Fruit fly (Drosophila melanogaster) whole organism, embryonic: Measurements from ENCODE around the gene CG15461.
A peak's percentile ranks its signal among the peaks of the same experiment; 100 is the strongest.

Source experiments
- Aef1 ChIP-seq: fragments of 200-800 bp; sonication (Bioruptor generic); IDR thresholded peaks from 3 replicates; pipeline ENCODE4 v1.3.6; 2022; ENCODE audit warnings: missing biosample characterization, missing genetic modification characterization
- Antp ChIP-seq: fragments of 200-800 bp; sonication (Bioruptor generic); optimal IDR thresholded peaks from 3 replicates; lab custom pipeline; 2016; ENCODE audit warnings: missing biosample characterization, missing genetic modification characterization
- Blimp-1 ChIP-seq: fragments of 200-800 bp; sonication (Bioruptor generic); optimal IDR thresholded peaks from 3 replicates; lab custom pipeline; 2018; ENCODE audit warnings: missing biosample characterization, missing genetic modification characterization, mild to moderate bottlenecking, moderate library complexity, missing genetic modification reagents
- CG10209 ChIP-seq: fragments of 200-800 bp; sonication (Bioruptor generic); optimal IDR thresholded peaks from 3 replicates; lab custom pipeline; 2017; ENCODE audit warnings: missing biosample characterization, mild to moderate bottlenecking, missing genetic modification characterization, missing genetic modification reagents
- CG12219 ChIP-seq: fragments of 200-800 bp; sonication (Bioruptor generic); optimal IDR thresholded peaks from 3 replicates; lab custom pipeline; 2018; ENCODE audit warnings: missing biosample characterization, mild to moderate bottlenecking, missing genetic modification characterization
- CG13775 ChIP-seq: fragments of 200-800 bp; sonication (Bioruptor generic); optimal IDR thresholded peaks from 3 replicates; lab custom pipeline; 2017; ENCODE audit warnings: missing biosample characterization, mild to moderate bottlenecking, missing genetic modification characterization
- CG14965 ChIP-seq: fragments of 200-800 bp; sonication (Bioruptor generic); optimal IDR thresholded peaks from 2 replicates; lab custom pipeline; 2016; ENCODE audit warnings: missing biosample characterization, missing genetic modification characterization, borderline replicate concordance
- CG15479 ChIP-seq: fragments of 200-800 bp; sonication (Bioruptor generic); optimal IDR thresholded peaks from 3 replicates; lab custom pipeline; 2019; ENCODE audit warnings: missing biosample characterization, mild to moderate bottlenecking, missing genetic modification characterization, moderate library complexity
- CG1602 ChIP-seq: fragments of 200-800 bp; sonication (Bioruptor generic); optimal IDR thresholded peaks from 3 replicates; lab custom pipeline; 2016; ENCODE audit warnings: missing biosample characterization, missing genetic modification characterization
- CG16813 ChIP-seq: fragments of 200-800 bp; sonication (Bioruptor generic); IDR thresholded peaks from 3 replicates; pipeline ENCODE4 v1.3.6; 2022; ENCODE audit warnings: missing biosample characterization, missing genetic modification characterization; ENCODE audit not compliant: partially characterized antibody
- CG34224 ChIP-seq: fragments of 200-800 bp; sonication (Bioruptor generic); IDR thresholded peaks from 3 replicates; pipeline ENCODE4 v1.3.6; 2022; ENCODE audit warnings: missing biosample characterization, missing genetic modification characterization; ENCODE audit not compliant: partially characterized antibody
- CG3995 ChIP-seq: fragments of 200-800 bp; sonication (Bioruptor generic); optimal IDR thresholded peaks from 3 replicates; lab custom pipeline; 2016; ENCODE audit warnings: missing biosample characterization, missing genetic modification characterization
- CG4360 ChIP-seq: fragments of 200-800 bp; sonication (Bioruptor generic); IDR thresholded peaks from 2 replicates; pipeline ENCODE4 v1.3.6; 2022; ENCODE audit warnings: missing biosample characterization, missing genetic modification characterization
- CG7271 ChIP-seq: fragments of 200-800 bp; sonication (Bioruptor generic); optimal IDR thresholded peaks from 2 replicates; lab custom pipeline; 2018; ENCODE audit warnings: missing biosample characterization, mild to moderate bottlenecking, missing genetic modification characterization, moderate library complexity
- CG7357 ChIP-seq: fragments of 200-800 bp; sonication (Bioruptor generic); IDR thresholded peaks from 3 replicates; pipeline ENCODE4 v1.3.6; 2022; ENCODE audit warnings: missing biosample characterization, missing genetic modification characterization
- CG7963 ChIP-seq: fragments of 200-800 bp; sonication (Bioruptor generic); IDR thresholded peaks from 3 replicates; pipeline ENCODE4 v1.3.6; 2022; ENCODE audit warnings: missing biosample characterization, missing genetic modification characterization; ENCODE audit not compliant: partially characterized antibody
- CTCF ChIP-seq: fragments of 200-800 bp; sonication (Bioruptor generic); optimal IDR thresholded peaks from 2 replicates; lab custom pipeline; 2017; ENCODE audit warnings: missing biosample characterization, mild to moderate bottlenecking, missing genetic modification characterization, moderate library complexity
- Dek ChIP-seq: fragments of 200-800 bp; sonication (Bioruptor generic); optimal IDR thresholded peaks from 3 replicates; lab custom pipeline; 2019; ENCODE audit warnings: missing biosample characterization, mild to moderate bottlenecking, missing genetic modification characterization, moderate library complexity
- Ets97D ChIP-seq: fragments of 200-800 bp; sonication (Bioruptor generic); optimal IDR thresholded peaks from 3 replicates; lab custom pipeline; 2016; ENCODE audit warnings: missing biosample characterization, missing genetic modification characterization
- Hmx ChIP-seq: fragments of 200-800 bp; sonication (Bioruptor generic); optimal IDR thresholded peaks from 2 replicates; lab custom pipeline; 2016; ENCODE audit warnings: missing biosample characterization, missing genetic modification characterization
- Hsf ChIP-seq: fragments of 200-800 bp; sonication (Bioruptor generic); optimal IDR thresholded peaks from 3 replicates; lab custom pipeline; 2016; ENCODE audit warnings: missing biosample characterization, missing genetic modification characterization
- Mrtf ChIP-seq: fragments of 200-800 bp; sonication (Bioruptor generic); IDR thresholded peaks from 3 replicates; pipeline ENCODE4 v1.3.6; 2022; ENCODE audit warnings: missing biosample characterization, missing genetic modification characterization
- Optix ChIP-seq: fragments of 200-800 bp; sonication (Bioruptor generic); IDR thresholded peaks from 3 replicates; pipeline ENCODE4 v1.3.6; 2022; ENCODE audit warnings: missing biosample characterization, missing genetic modification characterization
- Spps ChIP-seq: fragments of 200-800 bp; sonication (Bioruptor generic); optimal IDR thresholded peaks from 2 replicates; lab custom pipeline; 2018; ENCODE audit warnings: missing biosample characterization, mild to moderate bottlenecking, missing genetic modification characterization
- Usf ChIP-seq: fragments of 200-800 bp; sonication (Bioruptor generic); optimal IDR thresholded peaks from 2 replicates; lab custom pipeline; 2017; ENCODE audit warnings: missing genotype, missing biosample characterization, missing genetic modification characterization
- Xrp1 ChIP-seq: fragments of 200-800 bp; sonication (Bioruptor generic); IDR thresholded peaks from 2 replicates; pipeline ENCODE4 v1.3.6; 2022; ENCODE audit warnings: missing biosample characterization, missing genetic modification characterization
- bbx ChIP-seq: fragments of 200-800 bp; sonication (Bioruptor generic); IDR thresholded peaks from 2 replicates; pipeline ENCODE4 v1.3.6; 2022; ENCODE audit warnings: missing biosample characterization, missing genetic modification characterization; ENCODE audit not compliant: partially characterized antibody
- crol ChIP-seq: fragments of 200-800 bp; sonication (Bioruptor generic); IDR thresholded peaks from 2 replicates; pipeline ENCODE4 v1.3.6; 2022; ENCODE audit warnings: missing biosample characterization, missing genetic modification characterization
- dm ChIP-seq: fragments of 200-800 bp; sonication (Bioruptor generic); optimal IDR thresholded peaks from 3 replicates; lab custom pipeline; 2016; ENCODE audit warnings: missing biosample characterization, missing genetic modification characterization
- fru ChIP-seq: fragments of >200 bp; optimal IDR thresholded peaks from 2 replicates; lab custom pipeline; 2017
- hbn ChIP-seq: fragments of 200-800 bp; sonication (Bioruptor generic); IDR thresholded peaks from 2 replicates; pipeline ENCODE4 v1.3.6; 2022; ENCODE audit warnings: missing biosample characterization, missing genetic modification characterization; ENCODE audit not compliant: partially characterized antibody
- ind ChIP-seq: fragments of 200-800 bp; sonication (Bioruptor generic); optimal IDR thresholded peaks from 3 replicates; lab custom pipeline; 2016; ENCODE audit warnings: missing biosample characterization, missing genetic modification characterization
- insv ChIP-seq, 2 experiments: fragments of 200-800 bp; sonication (Bioruptor generic); optimal IDR thresholded peaks; 3 replicates each; lab custom pipeline; 2016 to 2018; ENCODE audit warnings: missing biosample characterization in 2 of 2, missing genetic modification characterization in 2 of 2
- inv ChIP-seq: fragments of 200-800 bp; sonication (Bioruptor generic); IDR thresholded peaks from 2 replicates; pipeline ENCODE4 v1.3.6; 2022; ENCODE audit warnings: missing biosample characterization, missing genetic modification characterization; ENCODE audit not compliant: partially characterized antibody
- kah ChIP-seq: fragments of 200-800 bp; sonication (Bioruptor generic); optimal IDR thresholded peaks from 2 replicates; lab custom pipeline; 2018; ENCODE audit warnings: missing biosample characterization, mild to moderate bottlenecking, missing genetic modification characterization
- kay ChIP-seq: fragments of 200-800 bp; sonication (Bioruptor generic); optimal IDR thresholded peaks from 2 replicates; lab custom pipeline; 2016; ENCODE audit warnings: missing biosample characterization, missing genetic modification characterization
- lab ChIP-seq: fragments of 200-800 bp; sonication (Bioruptor generic); optimal IDR thresholded peaks from 3 replicates; lab custom pipeline; 2017; ENCODE audit warnings: missing biosample characterization, missing genetic modification characterization, mild to moderate bottlenecking, moderate library complexity, missing genetic modification reagents
- luna ChIP-seq: fragments of 200-800 bp; sonication (Bioruptor generic); optimal IDR thresholded peaks from 2 replicates; lab custom pipeline; 2016; ENCODE audit warnings: missing biosample characterization, missing genetic modification characterization
- nom ChIP-seq: fragments of 200-800 bp; sonication (Bioruptor generic); optimal IDR thresholded peaks from 2 replicates; lab custom pipeline; 2017; ENCODE audit warnings: missing biosample characterization, missing genetic modification characterization, mild to moderate bottlenecking, moderate library complexity, missing genetic modification reagents
- peb ChIP-seq: fragments of 200-800 bp; sonication (Bioruptor generic); IDR thresholded peaks from 2 replicates; pipeline ENCODE4 v1.3.6; 2022; ENCODE audit warnings: missing biosample characterization, missing genetic modification characterization
- pita ChIP-seq: fragments of 200-800 bp; sonication (Bioruptor generic); optimal IDR thresholded peaks from 2 replicates; lab custom pipeline; 2017; ENCODE audit warnings: missing biosample characterization, mild to moderate bottlenecking, missing genetic modification characterization
- rib ChIP-seq: fragments of 200-800 bp; sonication (Bioruptor generic); IDR thresholded peaks from 2 replicates; pipeline ENCODE4 v1.3.6; 2022; ENCODE audit warnings: missing biosample characterization, missing genetic modification characterization
- ro ChIP-seq: fragments of 200-800 bp; sonication (Bioruptor generic); IDR thresholded peaks from 2 replicates; pipeline ENCODE4 v1.3.6; 2022; ENCODE audit warnings: missing biosample characterization, missing genetic modification characterization
- scrt ChIP-seq: fragments of 200-800 bp; sonication (Bioruptor generic); optimal IDR thresholded peaks from 2 replicates; lab custom pipeline; 2018; ENCODE audit warnings: missing biosample characterization, mild to moderate bottlenecking, missing genetic modification characterization, moderate library complexity
- sim ChIP-seq: fragments of 200-800 bp; sonication (Bioruptor generic); IDR thresholded peaks from 2 replicates; pipeline ENCODE4 v1.3.6; 2022; ENCODE audit warnings: missing biosample characterization, missing genetic modification characterization
- slou ChIP-seq: fragments of 200-800 bp; sonication (Bioruptor generic); optimal IDR thresholded peaks from 3 replicates; lab custom pipeline; 2016; ENCODE audit warnings: missing biosample characterization, missing genetic modification characterization
- sr ChIP-seq: fragments of 200-800 bp; sonication (Bioruptor generic); IDR thresholded peaks from 3 replicates; pipeline ENCODE4 v1.3.6; 2022; ENCODE audit warnings: missing biosample characterization, missing genetic modification characterization
- ssp ChIP-seq: fragments of 200-800 bp; sonication (Bioruptor generic); IDR thresholded peaks from 2 replicates; pipeline ENCODE4 v1.3.6; 2022; ENCODE audit warnings: missing biosample characterization, missing genetic modification characterization
- toy ChIP-seq: fragments of 200-800 bp; sonication (Bioruptor generic); IDR thresholded peaks from 2 replicates; pipeline ENCODE4 v1.3.6; 2022; ENCODE audit warnings: missing biosample characterization, missing genetic modification characterization
- vvl ChIP-seq: fragments of 200-800 bp; sonication (Bioruptor generic); IDR thresholded peaks from 2 replicates; pipeline ENCODE4 v1.3.6; 2022; ENCODE audit warnings: missing biosample characterization, missing genetic modification characterization
- zf30C ChIP-seq: fragments of 200-800 bp; sonication (Bioruptor generic); optimal IDR thresholded peaks from 3 replicates; lab custom pipeline; 2018; ENCODE audit warnings: missing biosample characterization, mild to moderate bottlenecking, missing genetic modification characterization
- zfh1 ChIP-seq: fragments of 200-800 bp; sonication (Bioruptor generic); IDR thresholded peaks from 3 replicates; pipeline ENCODE4 v1.3.6; 2022; ENCODE audit warnings: missing biosample characterization, missing genetic modification characterization

CG15461 gene

dm6 chrX:20447865-20448584, 38.0 kb upstream of the CG15461 start (continued):
- TF ChIP-seq ssp (no peak), Aef1 (GFP tag; lab: Robert Waterston, UW) (no peak), pita (GFP tag; lab: Kevin White, UChicago) (no peak), peb (GFP tag; lab: Robert Waterston, UW) (no peak), zfh1 (GFP tag; lab: Robert Waterston, UW) (no peak), lab (GFP tag; lab: Kevin White, UChicago) (no peak), rib (no peak), nom (no peak), CG34224 (GFP tag; lab: Robert Waterston, UW) (no peak), CG14965 (GFP tag; lab: Kevin White, UChicago) (no peak), CG7963 (no peak), scrt (GFP tag; lab: Kevin White, UChicago) (peak; percentile 86), inv (GFP tag; lab: Robert Waterston, UW) (no peak), Xrp1 (GFP tag; lab: Robert Waterston, UW) (no peak), fru (lab: Kevin White, UChicago) (no peak), insv (GFP tag; optimal IDR thresholded peaks at IDR 0.05; lab: Kevin White, UChicago) (no peak), Spps (tag; lab: Kevin White, UChicago) (no peak), bbx (GFP tag; lab: Robert Waterston, UW) (no peak), CG1602 (no peak), CTCF (GFP tag; lab: Kevin White, UChicago) (no peak), Optix (GFP tag; lab: Robert Waterston, UW) (no peak), CG16813 (no peak), luna (no peak), Blimp-1 (GFP tag; lab: Kevin White, UChicago) (no peak), slou (GFP tag; lab: Kevin White, UChicago) (no peak), hbn (GFP tag; lab: Robert Waterston, UW) (no peak), CG7357 (GFP tag; lab: Robert Waterston, UW) (no peak), Hmx (no peak), vvl (no peak), zf30C (no peak), sr (GFP tag; lab: Robert Waterston, UW) (no peak), Dek (no peak), kay (GFP tag; lab: Kevin White, UChicago) (no peak), ind (peak; percentile 7), CG10209 (GFP tag; lab: Kevin White, UChicago) (no peak), toy (GFP tag; lab: Robert Waterston, UW) (no peak), CG12219 (GFP tag; lab: Kevin White, UChicago) (no peak), ro (GFP tag; lab: Robert Waterston, UW) (no peak), dm (GFP tag; lab: Kevin White, UChicago) (no peak), Ets97D (GFP tag; lab: Kevin White, UChicago) (no peak), CG13775 (GFP tag; lab: Kevin White, UChicago) (no peak), CG7271 (tag; lab: Kevin White, UChicago) (no peak), CG3995 (no peak), Hsf (GFP tag; lab: Kevin White, UChicago) (no peak), kah (no peak), sim (no peak), CG15479 (GFP tag; lab: Kevin White, UChicago) (no peak), Usf (GFP tag; lab: Kevin White, UChicago) (no peak), crol (peak; percentile 60), CG4360 (GFP tag; lab: Robert Waterston, UW) (no peak), Antp (GFP tag; lab: Kevin White, UChicago) (no peak), Mrtf (GFP tag; lab: Robert Waterston, UW) (no peak)
